Worm (Caenorhabditis elegans): ENCODE measurements around the gene C39E9.8.

DNA sequence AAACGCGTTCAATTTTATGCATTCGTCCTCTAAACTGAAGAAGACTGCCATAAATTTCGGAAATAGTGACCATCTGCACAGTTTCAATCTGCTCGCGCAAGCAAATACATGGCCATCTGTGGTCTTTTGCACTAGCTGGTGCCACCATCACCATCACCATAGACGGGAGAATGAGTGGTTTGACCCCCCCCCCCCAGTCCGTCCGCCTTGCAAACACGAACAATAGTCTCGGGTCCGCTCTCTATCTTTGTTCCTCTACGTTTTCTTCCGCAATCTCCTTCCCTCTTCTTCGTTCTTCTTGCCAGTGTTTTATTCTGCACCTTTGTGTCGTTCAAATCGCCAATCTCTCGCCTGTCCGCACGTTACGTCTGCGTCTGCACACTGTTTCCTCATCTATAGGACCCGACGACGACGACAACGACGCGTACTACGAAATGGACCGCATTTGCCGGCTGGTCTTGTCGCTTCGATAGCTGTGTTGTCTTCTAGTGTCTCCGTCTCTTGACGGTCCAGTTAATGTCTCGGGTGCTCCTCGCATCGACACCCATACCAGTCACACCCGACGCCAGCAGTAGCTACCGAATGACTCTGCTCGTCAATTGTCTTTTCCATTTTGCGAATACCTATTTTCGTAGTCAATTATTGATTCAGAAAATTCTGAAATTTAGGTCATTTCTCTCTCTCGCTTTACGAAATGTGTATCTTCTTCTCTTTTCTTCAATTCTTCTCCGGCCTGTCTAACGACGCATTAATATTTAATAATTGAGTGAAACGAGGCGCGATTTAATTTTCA lies 49.4 kb upstream of the C39E9.8 start:
- TF ChIP-seq dao-5 (tag; optimal IDR thresholded peaks at IDR 0.05), result no peak
- TF ChIP-seq W03F9.2 (tag; optimal IDR thresholded peaks at IDR 0.05), result no peak

Data from whole organism, L4/young adult.